Worm (Caenorhabditis elegans) whole organism, L4 larva: ENCODE results near the gene fbxb-90.

Source experiments
- F37D6.2 ChIP-seq: sonication (generic microtip); optimal IDR thresholded peaks from 2 replicates; lab custom pipeline; 2016; ENCODE audit warnings: mild to moderate bottlenecking, missing genetic modification characterization, missing compliant biosample characterization
- F44E2.7 ChIP-seq: fragments of 200-800 bp; sonication (Bioruptor generic); IDR thresholded peaks from 2 replicates; pipeline ENCODE4 v2.1.2; 2022; ENCODE audit warnings: missing genetic modification characterization, missing compliant biosample characterization
- T26A8.4 ChIP-seq: fragments of 200-800 bp; sonication (Bioruptor generic); IDR thresholded peaks from 2 replicates; pipeline ENCODE4 v1.3.6; 2022; ENCODE audit warnings: missing genetic modification characterization, missing compliant biosample characterization
- Y48G9A.11 ChIP-seq: fragments of 200-800 bp; sonication (Bioruptor generic); IDR thresholded peaks from 2 replicates; pipeline ENCODE4 v1.3.6; 2022; ENCODE audit warnings: missing genetic modification reagents, missing genetic modification characterization, missing compliant biosample characterization
- ZK337.2 ChIP-seq: fragments of 200-800 bp; sonication (Bioruptor generic); IDR thresholded peaks from 2 replicates; pipeline ENCODE4 v1.3.6; 2022; ENCODE audit warnings: missing genetic modification reagents, missing genetic modification characterization, missing compliant biosample characterization
- aha-1 ChIP-seq: fragments of 150-350 bp; peaks from one replicate; lab custom pipeline; 2014; ENCODE audit warnings: missing biosample characterization, missing genetic modification characterization
- ceh-20 ChIP-seq: fragments of 200-800 bp; sonication (Bioruptor generic); IDR thresholded peaks from 2 replicates; pipeline ENCODE4 v1.3.6; 2022; ENCODE audit warnings: missing genetic modification reagents, missing genetic modification characterization, missing compliant biosample characterization
- ces-1 ChIP-seq: fragments of 150-350 bp; sonication (generic microtip); optimal IDR thresholded peaks from 4 replicates; lab custom pipeline; 2014; ENCODE audit warnings: missing biosample characterization, missing genetic modification reagents, missing genetic modification characterization
- cey-2 ChIP-seq: sonication (generic microtip); optimal IDR thresholded peaks from 3 replicates; lab custom pipeline; 2017; ENCODE audit warnings: missing genetic modification characterization, mild to moderate bottlenecking, missing compliant biosample characterization, antibody characterized with exemption, borderline replicate concordance; ENCODE audit not compliant: insufficient read depth
- daf-16 ChIP-seq, 3 experiments: sonication (generic microtip); optimal IDR thresholded peaks; 2 replicates each; lab custom pipeline; 2016 to 2017; ENCODE audit warnings: missing genetic modification characterization in 3 of 3, missing genetic modification reagents in 3 of 3, mild to moderate bottlenecking in 2 of 3, missing compliant biosample characterization in 2 of 3, missing biosample characterization in 1 of 3, moderate library complexity in 1 of 3
- dmd-6 ChIP-seq: fragments of 200-800 bp; sonication (Bioruptor generic); IDR thresholded peaks from 2 replicates; pipeline ENCODE4 v1.3.6; 2022; ENCODE audit warnings: missing genetic modification reagents, missing genetic modification characterization, missing compliant biosample characterization
- dmd-9 ChIP-seq: fragments of 200-800 bp; sonication (Bioruptor generic); IDR thresholded peaks from 2 replicates; pipeline ENCODE4 v1.3.6; 2022; ENCODE audit warnings: missing genetic modification reagents, missing genetic modification characterization, missing compliant biosample characterization
- dve-1 ChIP-seq: sonication (generic microtip); optimal IDR thresholded peaks from 2 replicates; lab custom pipeline; 2017; ENCODE audit warnings: antibody characterized with exemption, mild to moderate bottlenecking, missing genetic modification characterization, missing compliant biosample characterization; ENCODE audit not compliant: insufficient read depth
- egl-43 ChIP-seq: fragments of 200-800 bp; sonication (Bioruptor generic); IDR thresholded peaks from 2 replicates; pipeline ENCODE4 v1.3.6; 2022; ENCODE audit warnings: missing genetic modification reagents, missing genetic modification characterization, missing compliant biosample characterization
- fos-1 ChIP-seq: fragments of 150-350 bp; optimal IDR thresholded peaks from 2 replicates; lab custom pipeline; 2014; ENCODE audit warnings: missing biosample characterization, missing genetic modification characterization
- hif-1 ChIP-seq, 2 experiments: sonication (generic microtip); optimal IDR thresholded peaks; 2 replicates each; lab custom pipeline; 2016 to 2017; ENCODE audit warnings: missing compliant biosample characterization in 2 of 2, missing genetic modification characterization in 2 of 2, missing genetic modification reagents in 2 of 2, missing genotype in 2 of 2, mild to moderate bottlenecking in 1 of 2
- hlh-11 ChIP-seq: fragments of 200-800 bp; sonication (Bioruptor generic); optimal IDR thresholded peaks from 2 replicates; lab custom pipeline; 2018; ENCODE audit warnings: mild to moderate bottlenecking, missing genetic modification characterization, missing compliant biosample characterization
- hlh-30 ChIP-seq: sonication (generic microtip); optimal IDR thresholded peaks from 2 replicates; lab custom pipeline; 2017; ENCODE audit warnings: antibody characterized with exemption, mild to moderate bottlenecking, missing genetic modification characterization, missing compliant biosample characterization; ENCODE audit not compliant: insufficient read depth
- hmg-1.1 ChIP-seq: fragments of 200-800 bp; sonication (Bioruptor generic); IDR thresholded peaks from 2 replicates; pipeline ENCODE4 v1.3.6; 2022; ENCODE audit warnings: missing genetic modification reagents, missing genetic modification characterization, missing compliant biosample characterization
- lin-1 ChIP-seq: fragments of 200-800 bp; sonication (Bioruptor generic); IDR thresholded peaks from 2 replicates; pipeline ENCODE4 v1.3.6; 2022; ENCODE audit warnings: missing genetic modification reagents, missing genetic modification characterization, missing compliant biosample characterization
- lin-13 ChIP-seq: fragments of 150-350 bp; optimal IDR thresholded peaks from 2 replicates; lab custom pipeline; 2014; ENCODE audit warnings: missing biosample characterization, missing genetic modification reagents, missing genetic modification characterization
- lin-15B ChIP-seq: fragments of 150-350 bp; sonication (generic microtip); optimal IDR thresholded peaks from 3 replicates; lab custom pipeline; 2014; ENCODE audit warnings: missing biosample characterization, missing genetic modification characterization
- mdt-29 ChIP-seq: fragments of 200-800 bp; sonication (Bioruptor generic); IDR thresholded peaks from 2 replicates; pipeline ENCODE4 v1.3.6; 2022; ENCODE audit warnings: missing genetic modification reagents, missing genetic modification characterization, missing compliant biosample characterization
- mes-2 ChIP-seq: sonication (generic microtip); optimal IDR thresholded peaks from 2 replicates; lab custom pipeline; 2016; ENCODE audit warnings: missing genotype, mild to moderate bottlenecking, missing genetic modification characterization, missing compliant biosample characterization; ENCODE audit not compliant: poor library complexity, severe bottlenecking
- mxl-2 ChIP-seq: fragments of 200-800 bp; sonication (Bioruptor generic); conservative IDR thresholded peaks from 2 replicates; pipeline ENCODE4 v1.3.6; 2022; ENCODE audit warnings: missing genetic modification reagents, missing genetic modification characterization, missing compliant biosample characterization
- nhr-10 ChIP-seq: fragments of 150-350 bp; optimal IDR thresholded peaks from 2 replicates; lab custom pipeline; 2014; ENCODE audit warnings: missing biosample characterization, missing genetic modification characterization
- nhr-102 ChIP-seq: sonication (generic microtip); optimal IDR thresholded peaks from 2 replicates; lab custom pipeline; 2016; ENCODE audit warnings: mild to moderate bottlenecking, missing genetic modification characterization, moderate library complexity, missing compliant biosample characterization
- nhr-11 ChIP-seq: fragments of 150-350 bp; optimal IDR thresholded peaks from 2 replicates; lab custom pipeline; 2014; ENCODE audit warnings: missing biosample characterization, missing genetic modification characterization
- nhr-25 ChIP-seq: sonication (generic microtip); optimal IDR thresholded peaks from 2 replicates; lab custom pipeline; 2017; ENCODE audit warnings: missing genetic modification characterization, mild to moderate bottlenecking, missing compliant biosample characterization, antibody characterized with exemption, moderate library complexity, borderline replicate concordance; ENCODE audit not compliant: insufficient read depth
- nhr-41 ChIP-seq: fragments of 200-800 bp; sonication (Bioruptor generic); IDR thresholded peaks from 2 replicates; pipeline ENCODE4 v1.3.6; 2022; ENCODE audit warnings: missing genetic modification reagents, missing genetic modification characterization, missing compliant biosample characterization
- nhr-77 ChIP-seq: fragments of 150-350 bp; optimal IDR thresholded peaks from 2 replicates; lab custom pipeline; 2014; ENCODE audit warnings: missing biosample characterization, missing genetic modification characterization
- php-3 ChIP-seq: fragments of 200-800 bp; sonication (Bioruptor generic); IDR thresholded peaks from 2 replicates; pipeline ENCODE4 v1.3.6; 2022; ENCODE audit warnings: missing genetic modification reagents, missing genetic modification characterization, missing compliant biosample characterization
- pqm-1 ChIP-seq: sonication (generic microtip); optimal IDR thresholded peaks from 2 replicates; lab custom pipeline; 2017; ENCODE audit warnings: missing biosample characterization, missing genetic modification characterization
- saeg-2 ChIP-seq: fragments of 200-800 bp; sonication (Bioruptor generic); IDR thresholded peaks from 2 replicates; pipeline ENCODE4 v1.3.6; 2022; ENCODE audit warnings: missing genetic modification reagents, missing genetic modification characterization, missing compliant biosample characterization
- sdz-12 ChIP-seq: fragments of 200-800 bp; sonication (Bioruptor generic); optimal IDR thresholded peaks from 2 replicates; lab custom pipeline; 2018; ENCODE audit warnings: mild to moderate bottlenecking, missing genetic modification characterization, missing compliant biosample characterization
- set-16 ChIP-seq: fragments of 200-800 bp; sonication (Bioruptor generic); IDR thresholded peaks from 2 replicates; pipeline ENCODE4 v1.3.6; 2022; ENCODE audit warnings: missing genetic modification reagents, missing genetic modification characterization, missing compliant biosample characterization
- snpc-1.2 ChIP-seq: fragments of 200-800 bp; sonication (Bioruptor generic); IDR thresholded peaks from 2 replicates; pipeline ENCODE4 v1.3.6; 2022; ENCODE audit warnings: missing genetic modification reagents, missing genetic modification characterization, missing compliant biosample characterization
- unc-130 ChIP-seq: sonication (generic microtip); optimal IDR thresholded peaks from 2 replicates; lab custom pipeline; 2016; ENCODE audit warnings: missing genetic modification reagents, missing genetic modification characterization, missing compliant biosample characterization
- unc-39 ChIP-seq: sonication (generic microtip); optimal IDR thresholded peaks from 2 replicates; lab custom pipeline; 2017; ENCODE audit warnings: missing biosample characterization, missing genetic modification characterization
- unc-62 ChIP-seq, 3 experiments: fragments of 150-350 bp in 1 of 3; sonication (generic microtip); optimal IDR thresholded peaks in 2 of 3; peaks in 1 of 3; 1 replicate in 1 of 3; 2 replicates in 2 of 3; lab custom pipeline; 2014 to 2017; ENCODE audit warnings: missing biosample characterization in 3 of 3, missing genetic modification characterization in 3 of 3, missing genetic modification reagents in 3 of 3, missing genotype in 1 of 3
- zag-1 ChIP-seq: fragments of 150-350 bp; optimal IDR thresholded peaks from 2 replicates; lab custom pipeline; 2014; ENCODE audit warnings: missing biosample characterization, missing genetic modification characterization
- zfp-2 ChIP-seq: sonication (generic microtip); optimal IDR thresholded peaks from 2 replicates; lab custom pipeline; 2016; ENCODE audit warnings: mild to moderate bottlenecking, missing genetic modification characterization, missing compliant biosample characterization
- zip-2 ChIP-seq: fragments of 150-350 bp; optimal IDR thresholded peaks from 2 replicates; lab custom pipeline; 2014; ENCODE audit warnings: missing biosample characterization, missing genetic modification characterization

fbxb-90 gene

ce11 chrII:3748719-3749118, at the start of gene fbxb-90:
Gene fbxb-90, minus strand, starts transcription at chrII:3748819.
- TF ChIP-seq lin-1 (GFP tag; lab: Robert Waterston, UW): no peak
- peak in 1 of 2 experiments; percentile 11 for TF ChIP-seq unc-62 (GFP tag; optimal IDR thresholded peaks at IDR 0.05 in 1 of 2; lab: Kevin White, UChicago)
- TF ChIP-seq unc-62 (tag; optimal IDR thresholded peaks at IDR 0.05; lab: Kevin White, UChicago): no peak
- no peak for TF ChIP-seq php-3 (GFP tag; lab: Robert Waterston, UW)
- TF ChIP-seq ZK337.2 (GFP tag; lab: Robert Waterston, UW): no peak
- no peak for TF ChIP-seq dmd-9 (GFP tag; lab: Robert Waterston, UW)
- no peak for TF ChIP-seq daf-16 (GFP tag; optimal IDR thresholded peaks at IDR 0.05; lab: Kevin White, UChicago)
- TF ChIP-seq daf-16 (tag; optimal IDR thresholded peaks at IDR 0.05; lab: Kevin White, UChicago): no peak
- TF ChIP-seq ces-1 (GFP tag; lab: Kevin White, UChicago): no peak

- TF ChIP-seq Y48G9A.11 (GFP tag; lab: Robert Waterston, UW) (no peak), sdz-12 (GFP tag; lab: Kevin White, UChicago) (no peak), mxl-2 (no peak), nhr-41 (GFP tag; lab: Robert Waterston, UW) (no peak), T26A8.4 (GFP tag; lab: Robert Waterston, UW) (no peak), nhr-77 (tag; lab: Kevin White, UChicago) (no peak), F44E2.7 (GFP tag; lab: Robert Waterston, UW) (no peak), saeg-2 (GFP tag; lab: Robert Waterston, UW) (no peak), cey-2 (tag; lab: Kevin White, UChicago) (no peak), fos-1 (tag; lab: Kevin White, UChicago) (no peak), ceh-20 (GFP tag; lab: Robert Waterston, UW) (no peak), zfp-2 (tag; lab: Kevin White, UChicago) (no peak), mes-2 (no peak), nhr-25 (tag; lab: Kevin White, UChicago) (no peak), snpc-1.2 (GFP tag; lab: Robert Waterston, UW) (no peak), pqm-1 (tag; lab: Kevin White, UChicago) (no peak), dve-1 (tag; lab: Kevin White, UChicago) (no peak), php-3 (GFP tag; lab: Robert Waterston, UW) (no peak), set-16 (no peak), unc-39 (tag; lab: Kevin White, UChicago) (no peak)
- TF ChIP-seq, all 104 proteins: peak for 0
Measured at ce11 chrII:3795323-3795722, 46.7 kb upstream of the fbxb-90 start, which contains the start of gene Y8A9A.2. Gene Y8A9A.2, plus strand, starts transcription at chrII:3795623.

- TF ChIP-seq lin-13 (no peak), zip-2 (tag; lab: Kevin White, UChicago) (no peak), zag-1 (no peak), hmg-1.1 (no peak), hlh-30 (tag; lab: Kevin White, UChicago) (no peak), nhr-10 (tag; lab: Kevin White, UChicago) (no peak), cey-2 (tag; lab: Kevin White, UChicago) (no peak), nhr-11 (no peak), egl-43 (GFP tag; lab: Robert Waterston, UW) (no peak), unc-130 (GFP tag; lab: Kevin White, UChicago) (no peak), dmd-6 (no peak), F37D6.2 (tag; lab: Kevin White, UChicago) (no peak), mdt-29 (GFP tag; lab: Robert Waterston, UW) (no peak), hlh-11 (tag; lab: Kevin White, UChicago) (no peak), dmd-9 (GFP tag; lab: Robert Waterston, UW) (no peak), hif-1 (tag; optimal IDR thresholded peaks at IDR 0.05; lab: Kevin White, UChicago) (no peak), T26A8.4 (GFP tag; lab: Robert Waterston, UW) (no peak), lin-15B (tag; lab: Kevin White, UChicago) (no peak), nhr-102 (tag; lab: Kevin White, UChicago) (no peak), aha-1 (tag; lab: Kevin White, UChicago) (no peak)
Measured at ce11 chrII:3793336-3793735, 44.7 kb upstream of the fbxb-90 start, which contains the start of gene fbxb-99. Gene fbxb-99, minus strand, starts transcription at chrII:3793436.
